Fruit fly (Drosophila melanogaster) whole organism, adult: ENCODE results near the gene PIG-K.

Experiments
- CG11617 ChIP-seq: fragments of 200-800 bp; sonication (Bioruptor generic); optimal IDR thresholded peaks from 2 replicates; lab custom pipeline; 2017; ENCODE audit warnings: mild to moderate bottlenecking, missing biosample characterization, missing genetic modification reagents, missing genetic modification characterization
- CG12768 ChIP-seq: fragments of 200-800 bp; sonication (Bioruptor generic); optimal IDR thresholded peaks from 2 replicates; lab custom pipeline; 2017; ENCODE audit warnings: missing biosample characterization, missing genetic modification characterization, mild to moderate bottlenecking, moderate library complexity, missing genetic modification reagents
- CG14711 ChIP-seq: fragments of 200-800 bp; sonication (Bioruptor generic); optimal IDR thresholded peaks from 2 replicates; lab custom pipeline; 2018; ENCODE audit warnings: missing biosample characterization, mild to moderate bottlenecking, missing genetic modification characterization, moderate library complexity
- CG1620 ChIP-seq: fragments of 200-800 bp; sonication (Bioruptor generic); optimal IDR thresholded peaks from 2 replicates; lab custom pipeline; 2016; ENCODE audit warnings: missing biosample characterization, missing genetic modification characterization
- CG33017 ChIP-seq: fragments of 200-800 bp; sonication (Bioruptor generic); optimal IDR thresholded peaks from 2 replicates; lab custom pipeline; 2018; ENCODE audit warnings: missing biosample characterization, mild to moderate bottlenecking, missing genetic modification characterization, moderate library complexity
- CG5204 ChIP-seq: fragments of 200-800 bp; sonication (Bioruptor generic); optimal IDR thresholded peaks from 2 replicates; lab custom pipeline; 2016; ENCODE audit warnings: missing biosample characterization, missing genetic modification characterization
- CG7045 ChIP-seq: fragments of 200-800 bp; sonication (Bioruptor generic); optimal IDR thresholded peaks from 2 replicates; lab custom pipeline; 2017; ENCODE audit warnings: missing biosample characterization, mild to moderate bottlenecking, missing genetic modification characterization
- CG7101 ChIP-seq: fragments of 200-800 bp; sonication (Bioruptor generic); optimal IDR thresholded peaks from 2 replicates; lab custom pipeline; 2018; ENCODE audit warnings: missing biosample characterization, mild to moderate bottlenecking, missing genetic modification characterization, moderate library complexity
- Clk ChIP-seq: fragments of 200-800 bp; sonication (Bioruptor generic); optimal IDR thresholded peaks from 2 replicates; lab custom pipeline; 2017; ENCODE audit warnings: missing biosample characterization, missing genetic modification characterization
- Crg-1 ChIP-seq: fragments of 200-800 bp; sonication (Bioruptor generic); optimal IDR thresholded peaks from 2 replicates; lab custom pipeline; 2016; ENCODE audit warnings: missing biosample characterization, missing genetic modification characterization
- Hr96 ChIP-seq: fragments of 200-800 bp; sonication (Bioruptor generic); optimal IDR thresholded peaks from 2 replicates; lab custom pipeline; 2016; ENCODE audit warnings: missing biosample characterization, missing genetic modification characterization
- Mnt ChIP-seq: fragments of 200-800 bp; sonication (Bioruptor generic); optimal IDR thresholded peaks from 2 replicates; lab custom pipeline; 2016; ENCODE audit warnings: missing biosample characterization, mild to moderate bottlenecking, missing genetic modification characterization
- bab1 ChIP-seq: fragments of 200-800 bp; sonication (Bioruptor generic); optimal IDR thresholded peaks from 3 replicates; lab custom pipeline; 2019; ENCODE audit warnings: missing biosample characterization, mild to moderate bottlenecking, missing genetic modification characterization, moderate library complexity
- cic ChIP-seq: fragments of 200-800 bp; sonication (Bioruptor generic); optimal IDR thresholded peaks from 2 replicates; lab custom pipeline; 2017; ENCODE audit warnings: missing biosample characterization, mild to moderate bottlenecking, missing genetic modification characterization, moderate library complexity
- cnc ChIP-seq, 2 experiments: fragments of >200 bp; optimal IDR thresholded peaks; 2 replicates each; lab custom pipeline; 2017
- kay ChIP-seq: fragments of 200-800 bp; sonication (Bioruptor generic); peaks from one replicate; lab custom pipeline; 2016; ENCODE audit warnings: missing biosample characterization, missing genetic modification characterization, borderline replicate concordance
- ovo ChIP-seq: fragments of 200-800 bp; sonication (Bioruptor generic); optimal IDR thresholded peaks from 2 replicates; lab custom pipeline; 2016; ENCODE audit warnings: missing biosample characterization, missing genetic modification characterization
- pad ChIP-seq: fragments of 200-800 bp; sonication (Bioruptor generic); optimal IDR thresholded peaks from 3 replicates; lab custom pipeline; 2017; ENCODE audit warnings: missing biosample characterization, missing genetic modification characterization, mild to moderate bottlenecking, moderate library complexity, missing genetic modification reagents
- tj ChIP-seq: fragments of 200-800 bp; sonication (Bioruptor generic); optimal IDR thresholded peaks from 3 replicates; lab custom pipeline; 2017; ENCODE audit warnings: missing biosample characterization, mild to moderate bottlenecking, missing genetic modification characterization, moderate library complexity
- toe ChIP-seq: fragments of 200-800 bp; sonication (Bioruptor generic); optimal IDR thresholded peaks from 2 replicates; lab custom pipeline; 2016; ENCODE audit warnings: missing biosample characterization, missing genetic modification characterization

The PIG-K gene

dm6 chrX:2001057-2001456, 8.1 kb downstream of the PIG-K start:
- no peak for TF ChIP-seq CG7045 (GFP tag; lab: Kevin White, UChicago)
- TF ChIP-seq Clk: no peak
- TF ChIP-seq ovo (GFP tag; lab: Kevin White, UChicago): no peak
- TF ChIP-seq CG11617 (GFP tag; lab: Kevin White, UChicago): no peak
- no peak for TF ChIP-seq CG14711 (tag; lab: Kevin White, UChicago)
- no peak for TF ChIP-seq CG5204 (GFP tag; lab: Kevin White, UChicago)
- no peak for TF ChIP-seq cnc (optimal IDR thresholded peaks at IDR 0.05; lab: Kevin White, UChicago)
- no peak for TF ChIP-seq cic (GFP tag; lab: Kevin White, UChicago)
- no peak for TF ChIP-seq tj (GFP tag; lab: Kevin White, UChicago)
- no peak for TF ChIP-seq Mnt
- no peak for TF ChIP-seq pad (GFP tag; lab: Kevin White, UChicago)
- TF ChIP-seq CG1620 (GFP tag; lab: Kevin White, UChicago): no peak
- no peak for TF ChIP-seq Crg-1 (GFP tag; lab: Kevin White, UChicago)
- no peak for TF ChIP-seq toe

dm6 chrX:1995653-1996052, 13.5 kb downstream of the PIG-K start:
- no peak for TF ChIP-seq Crg-1 (GFP tag; lab: Kevin White, UChicago)
- no peak for TF ChIP-seq toe
- TF ChIP-seq CG7045 (GFP tag; lab: Kevin White, UChicago): no peak
- no peak for TF ChIP-seq CG14711 (tag; lab: Kevin White, UChicago)
- no peak for TF ChIP-seq CG33017
- TF ChIP-seq Hr96 (GFP tag; lab: Kevin White, UChicago): no peak
- no peak for TF ChIP-seq Clk
- no peak for TF ChIP-seq bab1 (GFP tag; lab: Kevin White, UChicago)
- no peak for TF ChIP-seq cic (GFP tag; lab: Kevin White, UChicago)
- TF ChIP-seq tj (GFP tag; lab: Kevin White, UChicago): no peak
- no peak for TF ChIP-seq ovo (GFP tag; lab: Kevin White, UChicago)
- TF ChIP-seq pad (GFP tag; lab: Kevin White, UChicago): no peak
- no peak for TF ChIP-seq CG7101 (tag; lab: Kevin White, UChicago)
- no peak for TF ChIP-seq kay
- TF ChIP-seq cnc (optimal IDR thresholded peaks at IDR 0.05; lab: Kevin White, UChicago): no peak
- TF ChIP-seq CG5204 (GFP tag; lab: Kevin White, UChicago): no peak
- no peak for TF ChIP-seq Mnt

- TF ChIP-seq toe: no peak
- no peak for TF ChIP-seq Clk
- TF ChIP-seq ovo (GFP tag; lab: Kevin White, UChicago): no peak
- no peak for TF ChIP-seq CG33017
- no peak for TF ChIP-seq pad (GFP tag; lab: Kevin White, UChicago)
- TF ChIP-seq bab1 (GFP tag; lab: Kevin White, UChicago): no peak
- no peak for TF ChIP-seq cnc (optimal IDR thresholded peaks at IDR 0.05; lab: Kevin White, UChicago)
- no peak for TF ChIP-seq CG1620 (GFP tag; lab: Kevin White, UChicago)
- no peak for TF ChIP-seq Crg-1 (GFP tag; lab: Kevin White, UChicago)
- TF ChIP-seq CG14711 (tag; lab: Kevin White, UChicago): no peak
- no peak for TF ChIP-seq CG7101 (tag; lab: Kevin White, UChicago)
- no peak for TF ChIP-seq CG7045 (GFP tag; lab: Kevin White, UChicago)
- no peak for TF ChIP-seq cic (GFP tag; lab: Kevin White, UChicago)
- no peak for TF ChIP-seq tj (GFP tag; lab: Kevin White, UChicago)
- no peak for TF ChIP-seq CG5204 (GFP tag; lab: Kevin White, UChicago)
- no peak for TF ChIP-seq kay
- TF ChIP-seq CG11617 (GFP tag; lab: Kevin White, UChicago): no peak
- TF ChIP-seq CG12768 (GFP tag; lab: Kevin White, UChicago): no peak
- no peak for TF ChIP-seq Hr96 (GFP tag; lab: Kevin White, UChicago)
- no peak for TF ChIP-seq Mnt
Observed at dm6 chrX:1994184-1994583, 15.0 kb downstream of the PIG-K start.

dm6 chrX:1991843-1992242, 17.3 kb downstream of the PIG-K start:
- TF ChIP-seq ovo (GFP tag; lab: Kevin White, UChicago) (no peak), CG7045 (GFP tag; lab: Kevin White, UChicago) (no peak), CG33017 (no peak), CG11617 (GFP tag; lab: Kevin White, UChicago) (no peak), toe (no peak), pad (GFP tag; lab: Kevin White, UChicago) (no peak), cic (GFP tag; lab: Kevin White, UChicago) (no peak), CG5204 (GFP tag; lab: Kevin White, UChicago) (no peak), Mnt (no peak)

- TF ChIP-seq bab1 (GFP tag; lab: Kevin White, UChicago): no peak
- no peak for TF ChIP-seq pad (GFP tag; lab: Kevin White, UChicago)
- TF ChIP-seq Mnt: no peak
- no peak for TF ChIP-seq CG1620 (GFP tag; lab: Kevin White, UChicago)
- no peak for TF ChIP-seq CG7045 (GFP tag; lab: Kevin White, UChicago)
- no peak for TF ChIP-seq cnc (optimal IDR thresholded peaks at IDR 0.05; lab: Kevin White, UChicago)
- TF ChIP-seq ovo (GFP tag; lab: Kevin White, UChicago): no peak
- TF ChIP-seq CG33017: no peak
- no peak for TF ChIP-seq CG7101 (tag; lab: Kevin White, UChicago)
Observed at dm6 chrX:1989981-1990380, 19.2 kb downstream of the PIG-K start.

- TF ChIP-seq pad (GFP tag; lab: Kevin White, UChicago) (no peak), ovo (GFP tag; lab: Kevin White, UChicago) (no peak), CG1620 (GFP tag; lab: Kevin White, UChicago) (no peak), tj (GFP tag; lab: Kevin White, UChicago) (no peak), CG7101 (tag; lab: Kevin White, UChicago) (no peak), CG7045 (GFP tag; lab: Kevin White, UChicago) (no peak), Crg-1 (GFP tag; lab: Kevin White, UChicago) (no peak)
Observed at dm6 chrX:1988673-1989072, 20.5 kb downstream of the PIG-K start.
